Worm (Caenorhabditis elegans) whole organism, L4 larva: ENCODE data around the gene F13D12.3.
A peak's percentile ranks its signal among the peaks of the same experiment; 100 is the strongest.

Experiments
- D1046.2 ChIP-seq: fragments of 200-800 bp; sonication (Bioruptor generic); IDR thresholded peaks from 2 replicates; pipeline ENCODE4 v1.3.6; 2022; ENCODE audit warnings: missing genetic modification characterization, missing compliant biosample characterization
- F37D6.2 ChIP-seq: sonication (generic microtip); optimal IDR thresholded peaks from 2 replicates; lab custom pipeline; 2016; ENCODE audit warnings: mild to moderate bottlenecking, missing genetic modification characterization, missing compliant biosample characterization
- T20F7.1 ChIP-seq: fragments of 200-800 bp; sonication (Bioruptor generic); optimal IDR thresholded peaks from 2 replicates; lab custom pipeline; 2018; ENCODE audit warnings: mild to moderate bottlenecking, missing genetic modification characterization, missing compliant biosample characterization
- T26A8.4 ChIP-seq: fragments of 200-800 bp; sonication (Bioruptor generic); IDR thresholded peaks from 2 replicates; pipeline ENCODE4 v1.3.6; 2022; ENCODE audit warnings: missing genetic modification characterization, missing compliant biosample characterization
- Y75B8A.6 ChIP-seq: fragments of 200-800 bp; sonication (Bioruptor generic); IDR thresholded peaks from 2 replicates; pipeline ENCODE4 v1.3.6; 2022; ENCODE audit warnings: missing genetic modification reagents, missing genetic modification characterization, missing compliant biosample characterization
- aha-1 ChIP-seq: fragments of 150-350 bp; peaks from one replicate; lab custom pipeline; 2014; ENCODE audit warnings: missing biosample characterization, missing genetic modification characterization
- arid-1 ChIP-seq: fragments of 200-800 bp; sonication (Bioruptor generic); conservative IDR thresholded peaks from 2 replicates; pipeline ENCODE4 v1.3.6; 2022; ENCODE audit warnings: missing genetic modification reagents, missing genetic modification characterization, missing compliant biosample characterization
- ceh-20 ChIP-seq: fragments of 200-800 bp; sonication (Bioruptor generic); IDR thresholded peaks from 2 replicates; pipeline ENCODE4 v1.3.6; 2022; ENCODE audit warnings: missing genetic modification reagents, missing genetic modification characterization, missing compliant biosample characterization
- ceh-82 ChIP-seq: sonication (generic microtip); optimal IDR thresholded peaks from 2 replicates; lab custom pipeline; 2017; ENCODE audit warnings: missing biosample characterization, missing genetic modification characterization
- daf-19 ChIP-seq: fragments of 200-800 bp; sonication (Bioruptor generic); conservative IDR thresholded peaks from 2 replicates; pipeline ENCODE4 v1.3.6; 2022; ENCODE audit warnings: missing genetic modification characterization, missing compliant biosample characterization
- dmd-6 ChIP-seq: fragments of 200-800 bp; sonication (Bioruptor generic); IDR thresholded peaks from 2 replicates; pipeline ENCODE4 v1.3.6; 2022; ENCODE audit warnings: missing genetic modification reagents, missing genetic modification characterization, missing compliant biosample characterization
- dpl-1 ChIP-seq: fragments of 150-350 bp; optimal IDR thresholded peaks from 2 replicates; lab custom pipeline; 2014; ENCODE audit warnings: missing biosample characterization, missing genetic modification reagents, missing genetic modification characterization
- dve-1 ChIP-seq: sonication (generic microtip); optimal IDR thresholded peaks from 2 replicates; lab custom pipeline; 2017; ENCODE audit warnings: antibody characterized with exemption, mild to moderate bottlenecking, missing genetic modification characterization, missing compliant biosample characterization; ENCODE audit not compliant: insufficient read depth
- egl-43 ChIP-seq: fragments of 200-800 bp; sonication (Bioruptor generic); IDR thresholded peaks from 2 replicates; pipeline ENCODE4 v1.3.6; 2022; ENCODE audit warnings: missing genetic modification reagents, missing genetic modification characterization, missing compliant biosample characterization
- gei-8 ChIP-seq: fragments of 200-800 bp; sonication (Bioruptor generic); optimal IDR thresholded peaks from 2 replicates; lab custom pipeline; 2018; ENCODE audit warnings: mild to moderate bottlenecking, missing genetic modification characterization, missing compliant biosample characterization
- hif-1 ChIP-seq, 2 experiments: sonication (generic microtip); optimal IDR thresholded peaks; 2 replicates each; lab custom pipeline; 2016 to 2017; ENCODE audit warnings: missing compliant biosample characterization in 2 of 2, missing genetic modification characterization in 2 of 2, missing genetic modification reagents in 2 of 2, missing genotype in 2 of 2, mild to moderate bottlenecking in 1 of 2
- hlh-30 ChIP-seq: sonication (generic microtip); optimal IDR thresholded peaks from 2 replicates; lab custom pipeline; 2017; ENCODE audit warnings: antibody characterized with exemption, mild to moderate bottlenecking, missing genetic modification characterization, missing compliant biosample characterization; ENCODE audit not compliant: insufficient read depth
- lin-1 ChIP-seq: fragments of 200-800 bp; sonication (Bioruptor generic); IDR thresholded peaks from 2 replicates; pipeline ENCODE4 v1.3.6; 2022; ENCODE audit warnings: missing genetic modification reagents, missing genetic modification characterization, missing compliant biosample characterization
- lin-15B ChIP-seq: fragments of 150-350 bp; sonication (generic microtip); optimal IDR thresholded peaks from 3 replicates; lab custom pipeline; 2014; ENCODE audit warnings: missing biosample characterization, missing genetic modification characterization
- lin-38 ChIP-seq: fragments of 200-800 bp; sonication (Bioruptor generic); IDR thresholded peaks from 2 replicates; pipeline ENCODE4 v1.3.6; 2022; ENCODE audit warnings: missing genetic modification reagents, missing genetic modification characterization, missing compliant biosample characterization
- lin-39 ChIP-seq: fragments of 150-350 bp; optimal IDR thresholded peaks from 2 replicates; lab custom pipeline; 2014; ENCODE audit warnings: missing biosample characterization, missing genetic modification reagents, missing genetic modification characterization
- lsy-2 ChIP-seq, 2 experiments: fragments of 150-350 bp in 1 of 2; sonication (generic microtip) in 1 of 2; optimal IDR thresholded peaks; 2 replicates each; lab custom pipeline; 2014 to 2017; ENCODE audit warnings: missing biosample characterization in 2 of 2, missing genetic modification characterization in 2 of 2
- madf-9 ChIP-seq: fragments of 200-800 bp; sonication (Bioruptor generic); conservative IDR thresholded peaks from 2 replicates; pipeline ENCODE4 v1.3.6; 2022; ENCODE audit warnings: missing genetic modification reagents, missing genetic modification characterization, missing compliant biosample characterization
- mdl-1 ChIP-seq, 2 experiments: fragments of 150-350 bp in 1 of 2; sonication (generic microtip) in 1 of 2; optimal IDR thresholded peaks; 2 replicates each; lab custom pipeline; 2014 to 2017; ENCODE audit warnings: missing biosample characterization in 2 of 2, missing genetic modification characterization in 2 of 2
- mep-1 ChIP-seq: fragments of 150-350 bp; sonication (generic microtip); optimal IDR thresholded peaks from 3 replicates; lab custom pipeline; 2014; ENCODE audit warnings: missing biosample characterization, missing genetic modification characterization
- mes-2 ChIP-seq: sonication (generic microtip); optimal IDR thresholded peaks from 2 replicates; lab custom pipeline; 2016; ENCODE audit warnings: missing genotype, mild to moderate bottlenecking, missing genetic modification characterization, missing compliant biosample characterization; ENCODE audit not compliant: poor library complexity, severe bottlenecking
- mxl-2 ChIP-seq: fragments of 200-800 bp; sonication (Bioruptor generic); conservative IDR thresholded peaks from 2 replicates; pipeline ENCODE4 v1.3.6; 2022; ENCODE audit warnings: missing genetic modification reagents, missing genetic modification characterization, missing compliant biosample characterization
- mxl-3 ChIP-seq: fragments of 200-800 bp; sonication (Bioruptor generic); optimal IDR thresholded peaks from 2 replicates; lab custom pipeline; 2018; ENCODE audit warnings: mild to moderate bottlenecking, missing genetic modification characterization, missing compliant biosample characterization
- nhr-102 ChIP-seq: sonication (generic microtip); optimal IDR thresholded peaks from 2 replicates; lab custom pipeline; 2016; ENCODE audit warnings: mild to moderate bottlenecking, missing genetic modification characterization, moderate library complexity, missing compliant biosample characterization
- nhr-11 ChIP-seq: fragments of 150-350 bp; optimal IDR thresholded peaks from 2 replicates; lab custom pipeline; 2014; ENCODE audit warnings: missing biosample characterization, missing genetic modification characterization
- nhr-111 ChIP-seq: fragments of 200-800 bp; sonication (Bioruptor generic); optimal IDR thresholded peaks from 2 replicates; lab custom pipeline; 2018; ENCODE audit warnings: mild to moderate bottlenecking, missing genetic modification characterization, missing compliant biosample characterization
- nhr-25 ChIP-seq: sonication (generic microtip); optimal IDR thresholded peaks from 2 replicates; lab custom pipeline; 2017; ENCODE audit warnings: missing genetic modification characterization, mild to moderate bottlenecking, missing compliant biosample characterization, antibody characterized with exemption, moderate library complexity, borderline replicate concordance; ENCODE audit not compliant: insufficient read depth
- nhr-28 ChIP-seq: fragments of 150-350 bp; optimal IDR thresholded peaks from 2 replicates; lab custom pipeline; 2014; ENCODE audit warnings: missing biosample characterization, missing genetic modification characterization
- nhr-41 ChIP-seq: fragments of 200-800 bp; sonication (Bioruptor generic); IDR thresholded peaks from 2 replicates; pipeline ENCODE4 v1.3.6; 2022; ENCODE audit warnings: missing genetic modification reagents, missing genetic modification characterization, missing compliant biosample characterization
- nhr-42 ChIP-seq: fragments of 200-800 bp; sonication (Bioruptor generic); IDR thresholded peaks from 2 replicates; pipeline ENCODE4 v1.3.6; 2022; ENCODE audit warnings: missing genetic modification characterization, missing compliant biosample characterization
- nhr-6 ChIP-seq: fragments of 150-350 bp; optimal IDR thresholded peaks from 2 replicates; lab custom pipeline; 2014; ENCODE audit warnings: missing biosample characterization, missing genetic modification characterization
- nhr-77 ChIP-seq: fragments of 150-350 bp; optimal IDR thresholded peaks from 2 replicates; lab custom pipeline; 2014; ENCODE audit warnings: missing biosample characterization, missing genetic modification characterization
- pha-4 ChIP-seq, 2 experiments: fragments of 150-350 bp in 1 of 2; fragments of 200-800 bp in 1 of 2; sonication (Bioruptor generic) in 1 of 2; IDR thresholded peaks in 1 of 2; optimal IDR thresholded peaks in 1 of 2; 2 replicates each; pipeline versions ENCODE4 v1.3.6 to Lab custom; 2014 to 2022; ENCODE audit warnings: missing genetic modification characterization in 2 of 2, missing genetic modification reagents in 2 of 2, missing biosample characterization in 1 of 2, missing compliant biosample characterization in 1 of 2
- skn-1 ChIP-seq: fragments of 150-350 bp; optimal IDR thresholded peaks from 2 replicates; lab custom pipeline; 2014; ENCODE audit warnings: missing biosample characterization, missing genetic modification characterization
- snpc-1.2 ChIP-seq: fragments of 200-800 bp; sonication (Bioruptor generic); IDR thresholded peaks from 2 replicates; pipeline ENCODE4 v1.3.6; 2022; ENCODE audit warnings: missing genetic modification reagents, missing genetic modification characterization, missing compliant biosample characterization
- snpc-4 ChIP-seq: fragments of 150-350 bp; optimal IDR thresholded peaks from 2 replicates; lab custom pipeline; 2014; ENCODE audit warnings: missing biosample characterization, missing genetic modification characterization
- spr-3 ChIP-seq: fragments of 200-800 bp; sonication (Bioruptor generic); optimal IDR thresholded peaks from 2 replicates; lab custom pipeline; 2018; ENCODE audit warnings: mild to moderate bottlenecking, missing genetic modification characterization, missing compliant biosample characterization
- unc-62 ChIP-seq, 3 experiments: fragments of 150-350 bp in 1 of 3; sonication (generic microtip); optimal IDR thresholded peaks in 2 of 3; peaks in 1 of 3; 1 replicate in 1 of 3; 2 replicates in 2 of 3; lab custom pipeline; 2014 to 2017; ENCODE audit warnings: missing biosample characterization in 3 of 3, missing genetic modification characterization in 3 of 3, missing genetic modification reagents in 3 of 3, missing genotype in 1 of 3
- zag-1 ChIP-seq: fragments of 150-350 bp; optimal IDR thresholded peaks from 2 replicates; lab custom pipeline; 2014; ENCODE audit warnings: missing biosample characterization, missing genetic modification characterization
- zfp-2 ChIP-seq: sonication (generic microtip); optimal IDR thresholded peaks from 2 replicates; lab custom pipeline; 2016; ENCODE audit warnings: mild to moderate bottlenecking, missing genetic modification characterization, missing compliant biosample characterization
- zip-2 ChIP-seq: fragments of 150-350 bp; optimal IDR thresholded peaks from 2 replicates; lab custom pipeline; 2014; ENCODE audit warnings: missing biosample characterization, missing genetic modification characterization
- ztf-7 ChIP-seq: fragments of 150-350 bp; optimal IDR thresholded peaks from 2 replicates; lab custom pipeline; 2014; ENCODE audit warnings: missing biosample characterization, missing genetic modification characterization

The F13D12.3 gene

ce11 chrII:11749490-11750172 is 29.4 kb downstream of the F13D12.3 start (continued):
- TF ChIP-seq lin-15B (tag; lab: Kevin White, UChicago) = peak; percentile 6
- no peak for TF ChIP-seq ceh-82 (tag; lab: Kevin White, UChicago)
- peak; percentile 61 for TF ChIP-seq lin-38 (GFP tag; lab: Robert Waterston, UW)
- TF ChIP-seq unc-62 (GFP tag; optimal IDR thresholded peaks at IDR 0.05 in 1 of 2; lab: Kevin White, UChicago) = peak in 1 of 2 experiments; percentile 98
- no peak for TF ChIP-seq unc-62 (tag; optimal IDR thresholded peaks at IDR 0.05; lab: Kevin White, UChicago)
- TF ChIP-seq nhr-6 (tag; lab: Kevin White, UChicago) = peak; percentile 68
- TF ChIP-seq dpl-1 = peak; percentile 43
- peak; percentile 82 for TF ChIP-seq T20F7.1 (GFP tag; lab: Kevin White, UChicago)
- peak; percentile 3 for TF ChIP-seq nhr-77
- TF ChIP-seq zfp-2 (tag; lab: Kevin White, UChicago) = peak; percentile 56
- peak; percentile 58 for TF ChIP-seq mes-2
- TF ChIP-seq gei-8 (GFP tag; lab: Kevin White, UChicago) = peak; percentile 69
- peak; percentile 24; the same call in 1 of the 2 replicates for TF ChIP-seq lin-1 (GFP tag; lab: Robert Waterston, UW)
- TF ChIP-seq dve-1 (tag; lab: Kevin White, UChicago) = peak; percentile 57
- peak; percentile 33 for TF ChIP-seq nhr-28
- TF ChIP-seq mxl-2 (GFP tag; lab: Robert Waterston, UW) = no peak
- TF ChIP-seq snpc-4 (tag; lab: Kevin White, UChicago) = no peak
- peak; percentile 92 for TF ChIP-seq F37D6.2 (tag; lab: Kevin White, UChicago)
- peak; percentile 55; the same call in 1 of the 2 replicates for TF ChIP-seq nhr-41 (GFP tag; lab: Robert Waterston, UW)
- 0 out of 2 replicates have a peak, but pooled peaks have one; percentile 49 for TF ChIP-seq snpc-1.2 (GFP tag; lab: Robert Waterston, UW)
- peak; percentile 79 for TF ChIP-seq mxl-3
- TF ChIP-seq lsy-2 (tag; optimal IDR thresholded peaks at IDR 0.05; lab: Kevin White, UChicago) = peak; percentile 66 to 67
- peak; percentile 71 for TF ChIP-seq T26A8.4 (GFP tag; lab: Robert Waterston, UW)
- no peak for TF ChIP-seq daf-19 (GFP tag; lab: Robert Waterston, UW)
- TF ChIP-seq nhr-11 (tag; lab: Kevin White, UChicago) = peak; percentile 62
- TF ChIP-seq lin-39 (tag; lab: Kevin White, UChicago) = no peak
- peak; percentile 10 for TF ChIP-seq nhr-25 (tag; lab: Kevin White, UChicago)
- peak; percentile 67 for TF ChIP-seq pha-4 (GFP tag; IDR thresholded peaks at IDR 0.05; lab: Robert Waterston, UW)
- no peak for TF ChIP-seq pha-4 (tag; optimal IDR thresholded peaks at IDR 0.05; lab: Kevin White, UChicago)
- peak; percentile 41; the same call in 1 of the 2 replicates for TF ChIP-seq arid-1 (GFP tag; lab: Robert Waterston, UW)
- no peak for TF ChIP-seq ztf-7 (tag; lab: Kevin White, UChicago)
- TF ChIP-seq zip-2 (tag; lab: Kevin White, UChicago) = peak; percentile 55
- TF ChIP-seq D1046.2 (GFP tag; lab: Robert Waterston, UW) = no peak
- peak; percentile 79 for TF ChIP-seq spr-3 (GFP tag; lab: Kevin White, UChicago)
- TF ChIP-seq ceh-20 (GFP tag; lab: Robert Waterston, UW) = peak; percentile 63; the same call in 1 of the 2 replicates
- peak; percentile 49; the same call in 1 of the 2 replicates for TF ChIP-seq nhr-42 (GFP tag; lab: Robert Waterston, UW)
- peak; percentile 78 for TF ChIP-seq hlh-30 (tag; lab: Kevin White, UChicago)
- TF ChIP-seq hif-1 (tag; optimal IDR thresholded peaks at IDR 0.05; lab: Kevin White, UChicago) = peak; percentile 20 to 83
- TF ChIP-seq egl-43 (GFP tag; lab: Robert Waterston, UW) = peak; percentile 86
- peak; percentile 73; the same call in 1 of the 2 replicates for TF ChIP-seq madf-9 (GFP tag; lab: Robert Waterston, UW)
- peak; percentile 60 for TF ChIP-seq zag-1 (tag; lab: Kevin White, UChicago)
- no peak for TF ChIP-seq Y75B8A.6
- peak; percentile 90 for TF ChIP-seq mep-1 (tag; lab: Kevin White, UChicago)
- TF ChIP-seq nhr-111 (GFP tag; lab: Kevin White, UChicago) = peak; percentile 40
- peak; percentile 96 for TF ChIP-seq aha-1 (tag; lab: Kevin White, UChicago)
- peak; percentile 62 for TF ChIP-seq dmd-6 (GFP tag; lab: Robert Waterston, UW)
- peak; percentile 44 to 77 for TF ChIP-seq mdl-1 (tag; optimal IDR thresholded peaks at IDR 0.05; lab: Kevin White, UChicago)
- no peak for TF ChIP-seq skn-1 (tag; lab: Kevin White, UChicago)
- TF ChIP-seq nhr-102 (tag; lab: Kevin White, UChicago) = peak; percentile 67
